Worm (Caenorhabditis elegans) whole organism, L4/young adult: Measurements from ENCODE around the gene twk-32.

Experiments
- W03F9.2 ChIP-seq: fragments of 150-350 bp; optimal IDR thresholded peaks from 2 replicates; lab custom pipeline; 2014; ENCODE audit warnings: missing biosample characterization, missing genetic modification characterization
- dao-5 ChIP-seq: sonication (generic microtip); optimal IDR thresholded peaks from 2 replicates; lab custom pipeline; 2016; ENCODE audit warnings: missing genotype, missing genetic modification characterization, moderate library complexity, missing compliant biosample characterization
- him-1 ChIP-seq: sonication (generic microtip); optimal IDR thresholded peaks from 2 replicates; lab custom pipeline; 2016; ENCODE audit warnings: missing genotype, missing genetic modification reagents, missing genetic modification characterization, missing compliant biosample characterization

The twk-32 gene

DNA sequence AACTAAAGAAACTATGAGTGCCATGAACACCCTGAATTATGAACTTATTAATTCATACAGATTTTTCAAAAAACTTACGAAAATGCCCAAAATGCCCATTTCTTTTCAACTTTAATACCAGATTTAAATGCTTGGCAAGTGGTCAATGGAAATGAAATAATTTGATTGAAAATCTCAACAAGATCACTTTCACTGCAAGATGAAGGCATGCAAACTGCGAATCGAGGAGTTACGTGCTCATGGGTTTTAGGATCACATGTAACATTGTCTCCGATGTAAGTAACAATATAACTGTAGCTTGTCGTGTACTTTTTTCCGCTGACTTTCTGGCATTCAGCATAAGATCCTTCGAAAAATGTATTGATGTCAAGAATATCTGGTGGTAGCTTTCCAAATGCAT, 15.5 kb upstream of the twk-32 start:
- no peak for TF ChIP-seq W03F9.2 (tag; lab: Kevin White, UChicago)
- no peak for TF ChIP-seq dao-5
- no peak for TF ChIP-seq him-1 (tag; lab: Kevin White, UChicago)

DNA sequence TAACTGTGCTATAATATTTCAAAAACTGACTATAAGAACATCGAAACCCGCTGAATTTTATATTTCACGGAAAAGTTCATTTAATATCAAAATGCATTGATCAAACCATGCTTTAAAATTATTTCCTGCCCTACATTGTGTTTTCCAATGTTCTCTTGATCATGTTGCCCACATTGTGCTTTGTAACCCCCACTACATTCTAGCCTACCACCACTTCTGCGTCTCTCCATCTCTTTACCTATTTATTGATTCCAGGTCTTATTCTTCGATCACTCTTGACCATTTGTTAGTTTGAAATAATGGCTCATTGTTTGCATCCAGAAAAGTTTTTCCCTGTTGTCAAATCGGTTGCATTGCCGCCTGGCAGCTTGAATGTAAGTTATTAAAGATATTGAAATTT, 14.3 kb upstream of the twk-32 start, which contains the start of gene decr-1.1:
Gene decr-1.1 (plus strand): TSS at position 210 of the 400 bp plus-strand sequence.
- TF ChIP-seq him-1 (tag; lab: Kevin White, UChicago) = no peak
- no peak for TF ChIP-seq dao-5
- no peak for TF ChIP-seq W03F9.2 (tag; lab: Kevin White, UChicago)

DNA sequence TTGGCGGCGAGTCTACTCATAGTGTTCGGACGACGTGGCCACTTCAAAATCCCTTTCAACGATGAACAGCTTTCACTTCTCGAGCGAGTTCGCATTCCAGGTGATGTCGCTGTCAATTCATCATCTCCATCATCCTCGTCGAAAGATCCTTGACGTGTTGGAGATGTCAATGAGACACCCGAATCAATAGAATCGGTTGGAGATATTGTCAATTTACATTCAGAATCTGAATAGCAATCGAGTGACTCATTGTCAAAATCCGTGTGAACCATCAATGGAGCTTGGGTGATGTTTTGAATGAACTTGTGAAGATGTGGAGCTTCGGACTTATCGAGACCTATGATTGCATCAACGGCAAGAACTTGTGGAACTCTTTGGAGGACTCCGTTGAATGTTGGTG, 10.7 kb upstream of the twk-32 start:
- no peak for TF ChIP-seq W03F9.2 (tag; lab: Kevin White, UChicago)
- TF ChIP-seq him-1 (tag; lab: Kevin White, UChicago) = no peak
- TF ChIP-seq dao-5 = no peak

DNA sequence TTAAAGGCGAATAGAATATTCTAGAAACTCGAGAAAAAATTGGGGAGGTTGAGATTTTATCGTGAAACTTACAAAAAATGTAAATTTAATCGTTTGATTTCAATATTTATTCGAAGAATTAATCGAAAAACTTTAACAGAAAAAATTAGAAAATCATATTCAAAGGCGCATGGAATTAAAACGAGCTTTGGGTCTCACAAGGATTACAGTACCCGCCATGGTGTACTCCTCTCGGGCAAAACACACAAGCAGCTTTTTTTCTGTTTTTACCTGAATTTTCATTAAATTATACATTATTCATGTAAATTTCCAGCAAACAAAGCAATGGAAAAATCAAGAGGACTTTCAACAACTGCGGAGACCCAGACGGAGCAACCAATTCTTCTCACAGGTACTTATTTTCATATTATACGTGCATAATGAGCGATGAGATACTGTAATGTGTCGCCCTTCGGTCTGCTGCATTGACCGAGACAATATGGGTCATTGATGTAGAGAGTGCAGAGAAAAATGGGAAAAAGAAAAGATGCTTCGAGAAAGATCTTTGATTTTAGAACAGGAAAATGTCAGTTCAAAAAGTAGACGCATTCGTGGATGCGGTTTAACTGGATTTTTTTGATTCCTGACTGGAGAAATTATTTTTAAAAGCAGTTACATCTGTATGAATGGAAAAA, 9.1 kb upstream of the twk-32 start, which contains the start of the genes F53C11.4 and F53C11.5:
Gene F53C11.4 (minus strand): TSS at position 128 of the 674 bp plus-strand sequence.
Gene F53C11.5 (plus strand): TSS at position 325 of the 674 bp plus-strand sequence.
- TF ChIP-seq dao-5 = no peak
- peak; percentile 3 for TF ChIP-seq W03F9.2 (tag; lab: Kevin White, UChicago)

DNA sequence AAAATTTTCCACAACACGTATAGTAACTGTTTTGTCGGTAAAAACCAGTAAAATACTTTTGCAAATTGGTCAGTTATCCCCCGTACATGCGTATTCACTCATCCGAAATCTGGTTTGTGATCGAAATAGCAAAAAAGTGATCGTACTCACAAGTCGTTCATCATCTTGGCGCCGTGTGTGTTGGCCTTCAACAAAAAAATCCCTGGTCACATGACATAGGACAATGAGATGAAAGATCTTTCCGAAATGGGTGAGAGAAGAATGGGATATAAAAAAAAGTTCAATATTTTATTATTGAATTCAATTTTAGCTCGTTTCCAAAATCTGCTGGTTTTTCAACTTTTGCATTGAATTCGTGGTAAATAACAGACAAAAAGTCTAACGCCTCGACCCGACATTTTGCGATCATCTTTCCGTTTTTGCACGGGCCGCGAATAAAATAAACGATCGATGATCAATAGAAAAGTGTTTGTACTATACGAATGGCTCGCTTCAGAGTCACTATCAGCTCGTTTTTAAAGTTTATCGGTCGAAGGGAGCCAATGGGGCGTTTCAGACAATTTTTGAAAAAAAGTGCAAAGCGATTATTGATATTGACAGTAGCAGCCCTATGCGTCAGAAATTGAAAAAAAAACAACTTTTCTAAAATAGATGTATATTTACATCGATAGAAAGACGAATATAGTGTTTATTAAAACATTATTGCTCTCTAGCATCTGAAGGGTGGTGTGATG, 8.3 kb upstream of the twk-32 start:
- TF ChIP-seq dao-5 = no peak
- no peak for TF ChIP-seq W03F9.2 (tag; lab: Kevin White, UChicago)
- no peak for TF ChIP-seq him-1 (tag; lab: Kevin White, UChicago)

DNA sequence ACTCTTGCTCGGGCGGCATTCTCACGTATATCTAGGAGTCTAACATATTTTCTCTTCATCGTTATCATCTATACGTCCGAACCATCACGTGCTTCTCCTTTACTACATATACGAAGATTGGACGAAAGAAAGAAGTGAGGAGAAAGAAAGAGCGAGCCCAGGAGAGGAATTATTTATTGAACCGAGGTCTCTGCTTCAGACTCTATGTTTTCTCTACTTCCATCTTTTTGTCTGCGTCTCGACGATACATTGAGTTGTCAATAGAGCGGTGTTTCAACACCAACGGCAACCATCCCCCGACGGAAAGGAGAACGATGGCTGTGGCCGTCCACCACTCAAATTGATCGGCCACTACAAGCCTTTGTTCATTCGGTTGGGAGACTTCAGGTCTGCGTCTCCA, 7.1 kb upstream of the twk-32 start:
- peak; percentile 84 for TF ChIP-seq W03F9.2 (tag; lab: Kevin White, UChicago)
- peak; percentile 58 for TF ChIP-seq him-1 (tag; lab: Kevin White, UChicago)
- TF ChIP-seq dao-5 = no peak

DNA sequence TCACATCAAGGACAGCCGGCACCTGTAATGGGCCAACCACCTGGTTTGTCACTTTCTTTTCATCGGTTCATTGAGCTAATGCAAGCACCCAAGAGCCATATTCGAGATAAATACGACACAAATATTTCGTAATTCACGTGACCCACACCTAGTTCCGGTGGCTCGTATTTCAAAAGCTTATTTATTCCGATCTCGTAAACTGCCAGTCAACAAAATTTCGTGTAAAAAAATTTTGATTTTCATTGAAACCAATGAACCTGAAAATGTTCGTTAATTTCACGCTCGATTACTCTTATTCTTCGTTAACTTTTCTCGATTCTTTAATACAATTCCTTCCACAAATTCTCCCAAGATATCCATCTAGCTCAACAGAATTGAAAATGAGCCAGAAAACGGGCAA, 6.3 kb upstream of the twk-32 start:
- no peak for TF ChIP-seq W03F9.2 (tag; lab: Kevin White, UChicago)
- no peak for TF ChIP-seq dao-5

DNA sequence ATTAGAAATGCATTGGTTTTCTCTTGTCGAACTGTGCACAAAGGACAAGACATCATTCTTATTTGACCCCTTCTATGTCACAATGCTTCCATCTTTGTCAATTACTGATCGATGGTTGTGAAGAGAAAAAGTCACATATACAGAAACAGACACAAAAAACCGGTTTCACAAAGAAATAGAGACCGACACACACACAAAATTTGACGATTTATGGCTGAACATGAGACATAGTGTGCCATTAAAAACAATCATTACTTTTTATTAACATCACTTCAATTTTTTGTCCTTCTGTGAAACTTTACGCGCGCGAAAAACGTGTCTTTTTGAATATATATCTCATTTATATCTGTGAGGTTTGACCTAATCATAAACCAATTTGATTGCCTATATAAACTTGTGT, 5.9 kb upstream of the twk-32 start:
- TF ChIP-seq dao-5 (no peak), W03F9.2 (tag; lab: Kevin White, UChicago) (no peak), him-1 (tag; lab: Kevin White, UChicago) (no peak)

DNA sequence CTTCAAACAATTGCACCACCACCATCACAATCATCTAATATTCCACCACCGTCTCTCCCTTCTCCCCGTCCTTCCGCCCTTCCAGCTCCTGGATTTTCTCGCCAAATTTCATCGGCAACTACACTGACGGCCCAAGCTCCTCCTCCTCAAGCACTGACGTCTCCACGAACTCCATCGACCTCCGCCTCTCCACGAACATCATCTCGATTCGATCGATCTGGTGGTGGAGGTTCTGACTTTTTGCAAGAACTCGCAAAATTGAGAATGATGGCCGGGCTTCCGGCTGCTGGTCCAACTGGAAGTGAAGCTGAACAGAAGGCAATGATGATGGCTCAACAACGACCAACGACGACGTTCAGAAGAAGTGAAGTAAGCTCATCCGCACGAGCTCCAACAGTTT, 2.4 kb upstream of the twk-32 start:
- TF ChIP-seq him-1 (tag; lab: Kevin White, UChicago) (no peak), W03F9.2 (tag; lab: Kevin White, UChicago) (no peak), dao-5 (no peak)

DNA sequence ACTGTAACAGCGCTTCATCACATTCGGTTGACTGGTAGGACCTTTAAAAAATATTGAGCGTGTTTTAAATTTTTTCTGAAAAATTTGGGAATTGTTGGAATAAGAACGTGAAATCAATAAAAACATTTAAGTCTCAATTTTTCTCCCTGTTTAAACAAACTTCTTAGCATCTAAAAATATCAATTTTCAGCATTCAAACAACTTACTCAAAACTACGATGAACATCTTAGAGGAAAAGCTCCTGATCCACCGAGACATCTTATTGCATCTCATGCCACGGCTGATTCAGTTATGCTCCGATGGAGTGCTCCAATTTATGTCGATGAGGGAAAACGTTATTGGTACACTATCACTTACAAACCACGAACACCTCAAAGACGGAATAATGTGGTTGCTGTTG, 2.7 kb downstream of the twk-32 start:
- TF ChIP-seq W03F9.2 (tag; lab: Kevin White, UChicago) = no peak
- TF ChIP-seq him-1 (tag; lab: Kevin White, UChicago) = no peak
- no peak for TF ChIP-seq dao-5

DNA sequence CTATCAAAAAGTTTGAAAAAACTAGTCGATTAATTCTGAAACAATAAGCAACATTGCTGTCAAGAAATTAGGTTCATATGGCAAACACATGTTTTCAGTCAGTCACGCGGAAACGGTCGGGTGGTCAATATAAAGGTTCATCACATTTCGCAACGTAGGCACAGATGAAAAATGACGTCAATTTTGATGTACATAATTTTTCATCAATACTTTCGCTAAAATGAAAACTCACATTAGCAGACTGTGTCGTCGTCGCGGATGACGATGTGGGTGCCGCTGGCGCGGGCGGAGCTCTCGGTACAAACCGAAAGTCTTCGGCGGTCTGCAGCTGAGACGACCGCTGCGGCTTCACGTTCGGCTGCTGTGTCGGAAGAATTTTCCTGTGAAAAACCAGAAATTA, 7.5 kb downstream of the twk-32 start, which contains the start of gene swan-2:
Gene swan-2 (minus strand): TSS at position 380 of the 400 bp plus-strand sequence.
- TF ChIP-seq him-1 (tag; lab: Kevin White, UChicago) = no peak

DNA sequence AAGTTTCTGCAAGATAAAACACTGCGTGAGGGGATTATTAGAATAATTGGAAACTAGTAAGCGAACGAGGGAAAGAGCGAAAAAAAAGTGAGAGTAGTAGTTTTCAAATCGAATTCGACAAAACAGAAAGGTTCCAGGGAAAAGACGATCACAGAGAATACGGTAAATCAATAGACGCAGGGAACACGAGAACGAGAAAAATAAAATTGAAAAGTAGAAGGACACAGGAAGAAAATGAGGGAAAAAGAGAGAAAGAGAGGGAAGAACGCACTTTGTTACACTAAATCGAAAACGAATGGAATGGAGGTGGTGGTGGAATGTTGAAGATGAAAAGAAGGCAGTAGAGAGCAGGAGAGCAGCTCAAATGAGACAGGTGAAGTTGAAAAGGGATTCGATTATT, 10.8 kb downstream of the twk-32 start, which contains the start of gene swan-1:
Gene swan-1 (minus strand): TSS at position 6 of the 400 bp plus-strand sequence.
- no peak for TF ChIP-seq W03F9.2 (tag; lab: Kevin White, UChicago)
- TF ChIP-seq him-1 (tag; lab: Kevin White, UChicago) = no peak
- no peak for TF ChIP-seq dao-5

DNA sequence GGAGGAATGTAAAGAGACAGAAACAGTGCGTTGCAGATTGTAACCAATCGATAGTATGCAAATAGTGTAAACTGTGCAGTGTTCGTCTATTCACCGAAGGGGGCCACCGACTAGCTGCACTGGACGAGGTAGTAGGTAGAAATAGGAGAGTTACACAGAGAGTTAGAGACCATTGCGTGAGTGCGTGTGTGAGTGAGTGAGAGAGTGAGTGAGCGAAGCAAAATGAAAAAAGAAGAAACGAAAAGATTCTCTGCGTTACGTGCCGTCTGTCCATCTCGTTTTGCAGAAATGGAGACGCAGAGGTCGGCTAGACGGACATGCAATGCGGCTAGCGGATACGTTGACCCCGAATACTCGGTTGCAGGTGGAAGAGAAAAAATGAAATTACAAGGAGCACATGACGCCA, 12.0 kb downstream of the twk-32 start:
- TF ChIP-seq him-1 (tag; lab: Kevin White, UChicago) (no peak), dao-5 (no peak), W03F9.2 (tag; lab: Kevin White, UChicago) (no peak)

DNA sequence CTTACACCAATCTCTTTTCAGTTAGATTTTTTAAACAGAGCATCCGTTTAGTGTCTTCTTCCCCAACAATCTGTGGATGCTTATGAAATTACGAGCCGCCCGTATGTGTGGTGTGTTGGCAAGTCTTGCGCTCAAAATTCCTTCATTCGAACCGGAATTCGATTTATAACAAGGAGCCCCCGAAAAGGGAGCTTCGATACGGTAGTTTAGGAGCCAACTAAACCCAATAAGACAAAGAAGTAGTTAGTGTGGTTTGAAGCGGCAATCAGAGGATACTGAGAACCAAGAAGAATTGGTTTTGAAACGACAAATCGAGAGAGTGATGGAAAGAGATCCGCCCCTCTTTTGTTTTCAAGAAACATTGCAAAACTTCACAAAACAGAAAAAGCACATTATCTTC, 15.9 kb downstream of the twk-32 start:
- TF ChIP-seq him-1 (tag; lab: Kevin White, UChicago) (no peak), dao-5 (no peak), W03F9.2 (tag; lab: Kevin White, UChicago) (no peak)
